Fruit fly (Drosophila melanogaster) whole organism, wandering third instar larva: ENCODE data around the gene CG3982.

Source experiments
- CG32264 ChIP-seq: fragments of 200-800 bp; sonication (Bioruptor generic); optimal IDR thresholded peaks from 2 replicates; lab custom pipeline; 2016; ENCODE audit warnings: missing biosample characterization, missing genetic modification characterization
- CG9705 ChIP-seq: fragments of 200-800 bp; sonication (Bioruptor generic); optimal IDR thresholded peaks from 2 replicates; lab custom pipeline; 2018; ENCODE audit warnings: missing biosample characterization, mild to moderate bottlenecking, missing genetic modification characterization
- CrebA ChIP-seq: fragments of 200-800 bp; sonication (Bioruptor generic); optimal IDR thresholded peaks from 2 replicates; lab custom pipeline; 2016; ENCODE audit warnings: missing biosample characterization, mild to moderate bottlenecking, missing genetic modification characterization, borderline replicate concordance
- Dfd ChIP-seq: fragments of >200 bp; optimal IDR thresholded peaks from 2 replicates; lab custom pipeline; 2017; ENCODE audit warnings: missing biosample characterization, missing genetic modification characterization
- Dif ChIP-seq: fragments of 200-275, 200-300 bp; sonication (Bioruptor generic); optimal IDR thresholded peaks from 2 replicates; lab custom pipeline; 2018; ENCODE audit warnings: missing biosample characterization, missing genetic modification characterization; ENCODE audit not compliant: partially characterized antibody
- GATAd ChIP-seq: sonication (Bioruptor generic); optimal IDR thresholded peaks from 2 replicates; lab custom pipeline; 2016; ENCODE audit warnings: missing biosample characterization, missing genetic modification characterization
- HLH106 ChIP-seq: fragments of 200-800 bp; optimal IDR thresholded peaks from 3 replicates; lab custom pipeline; 2019; ENCODE audit warnings: missing biosample characterization, mild to moderate bottlenecking, missing genetic modification characterization, moderate library complexity
- Hnf4 ChIP-seq: fragments of 200-800 bp; sonication (Bioruptor generic); optimal IDR thresholded peaks from 2 replicates; lab custom pipeline; 2016; ENCODE audit warnings: missing biosample characterization, mild to moderate bottlenecking, missing genetic modification characterization
- Hr83 ChIP-seq: fragments of 200-300 bp; sonication (Bioruptor generic); optimal IDR thresholded peaks from 2 replicates; lab custom pipeline; 2016; ENCODE audit warnings: missing biosample characterization, mild to moderate bottlenecking, missing genetic modification characterization, moderate library complexity; ENCODE audit not compliant: poor library complexity, severe bottlenecking
- Jra ChIP-seq: sonication (Bioruptor generic); optimal IDR thresholded peaks from 2 replicates; lab custom pipeline; 2016; ENCODE audit warnings: missing biosample characterization, missing genetic modification characterization
- Mio ChIP-seq: sonication (Bioruptor generic); optimal IDR thresholded peaks from 2 replicates; lab custom pipeline; 2016; ENCODE audit warnings: missing biosample characterization, missing genetic modification characterization
- Myc ChIP-seq: fragments of >200 bp; optimal IDR thresholded peaks from 2 replicates; lab custom pipeline; 2017
- N ChIP-seq: fragments of >200 bp; optimal IDR thresholded peaks from 2 replicates; lab custom pipeline; 2018; ENCODE audit warnings: missing biosample characterization, missing external identifiers, missing genetic modification characterization
- OdsH ChIP-seq: fragments of 200-800 bp; sonication (Bioruptor generic); optimal IDR thresholded peaks from 2 replicates; lab custom pipeline; 2016; ENCODE audit warnings: missing biosample characterization, mild to moderate bottlenecking, missing genetic modification characterization
- Rel ChIP-seq, 2 experiments: fragments of 200-800 bp; sonication (Bioruptor generic) in 1 of 2; optimal IDR thresholded peaks; 2 replicates in 1 of 2; 3 replicates in 1 of 2; lab custom pipeline; 2016 to 2019; ENCODE audit warnings: mild to moderate bottlenecking in 2 of 2, missing biosample characterization in 2 of 2, missing genetic modification characterization in 2 of 2, moderate library complexity in 1 of 2
- Sp1 ChIP-seq: fragments of 200-800 bp; sonication (Bioruptor generic); optimal IDR thresholded peaks from 3 replicates; lab custom pipeline; 2019; ENCODE audit warnings: missing biosample characterization, mild to moderate bottlenecking, missing genetic modification characterization, moderate library complexity
- Vsx2 ChIP-seq: fragments of 200-300, 225-300 bp; sonication (Bioruptor generic); optimal IDR thresholded peaks from 2 replicates; lab custom pipeline; 2018; ENCODE audit warnings: missing biosample characterization, missing genetic modification characterization; ENCODE audit not compliant: partially characterized antibody
- br ChIP-seq: fragments of 200-800 bp; sonication (Bioruptor generic); optimal IDR thresholded peaks from 2 replicates; lab custom pipeline; 2016; ENCODE audit warnings: missing biosample characterization, missing genetic modification characterization
- brk ChIP-seq: fragments of 200-800 bp; sonication (Bioruptor generic); optimal IDR thresholded peaks from 2 replicates; lab custom pipeline; 2016; ENCODE audit warnings: missing biosample characterization, mild to moderate bottlenecking, missing genetic modification characterization
- dl ChIP-seq, 2 experiments: fragments of 175-275, 200-275 bp in 1 of 2; fragments of 200-275 bp in 1 of 2; sonication (Bioruptor generic); optimal IDR thresholded peaks; lab custom pipeline; 2018; ENCODE audit warnings: mild to moderate bottlenecking in 2 of 2, missing biosample characterization in 2 of 2, missing genetic modification characterization in 2 of 2, moderate library complexity in 2 of 2; ENCODE audit not compliant: partially characterized antibody in 2 of 2, insufficient read depth in 1 of 2
- dmrt93B ChIP-seq: fragments of 200-800 bp; sonication (Bioruptor generic); optimal IDR thresholded peaks from 2 replicates; lab custom pipeline; 2018; ENCODE audit warnings: missing biosample characterization, mild to moderate bottlenecking, missing genetic modification characterization
- dsf ChIP-seq: sonication (Bioruptor generic); optimal IDR thresholded peaks from 2 replicates; lab custom pipeline; 2016; ENCODE audit warnings: missing biosample characterization, missing genetic modification characterization, borderline replicate concordance
- ey ChIP-seq: fragments of 200-800 bp; sonication (Bioruptor generic); optimal IDR thresholded peaks from 2 replicates; lab custom pipeline; 2016; ENCODE audit warnings: missing biosample characterization, missing genetic modification characterization
- foxo ChIP-seq, 2 experiments: fragments of 200-800 bp; sonication (Bioruptor generic); optimal IDR thresholded peaks; 2 replicates in 1 of 2; 3 replicates in 1 of 2; lab custom pipeline; 2016 to 2017; ENCODE audit warnings: missing biosample characterization in 2 of 2, missing genetic modification characterization in 2 of 2
- fru ChIP-seq: fragments of 200-800 bp; sonication (Bioruptor generic); optimal IDR thresholded peaks from 3 replicates; lab custom pipeline; 2016; ENCODE audit warnings: missing biosample characterization, mild to moderate bottlenecking, missing genetic modification characterization
- h ChIP-seq: fragments of 200-800 bp; sonication (Bioruptor generic); optimal IDR thresholded peaks from 3 replicates; lab custom pipeline; 2016; ENCODE audit warnings: missing biosample characterization, mild to moderate bottlenecking, missing genetic modification characterization
- jim ChIP-seq: fragments of 175-275, 200-325 bp; sonication (Bioruptor generic); optimal IDR thresholded peaks from 2 replicates; lab custom pipeline; 2016; ENCODE audit warnings: missing biosample characterization, mild to moderate bottlenecking, missing genetic modification characterization
- lola ChIP-seq: fragments of >200 bp; optimal IDR thresholded peaks from 2 replicates; lab custom pipeline; 2017; ENCODE audit warnings: missing biosample characterization, missing genetic modification characterization
- pan ChIP-seq: fragments of >200 bp; optimal IDR thresholded peaks from 2 replicates; lab custom pipeline; 2017
- psq ChIP-seq: fragments of 200-800 bp; sonication (Bioruptor generic); optimal IDR thresholded peaks from 3 replicates; lab custom pipeline; 2017; ENCODE audit warnings: missing biosample characterization, mild to moderate bottlenecking, missing genetic modification characterization, moderate library complexity
- rgr ChIP-seq: fragments of 200-800 bp; sonication (Bioruptor generic); optimal IDR thresholded peaks from 3 replicates; lab custom pipeline; 2016; ENCODE audit warnings: missing biosample characterization, mild to moderate bottlenecking, missing genetic modification characterization
- sage ChIP-seq: fragments of 200-800 bp; sonication (Bioruptor generic); optimal IDR thresholded peaks from 2 replicates; lab custom pipeline; 2016; ENCODE audit warnings: missing biosample characterization, mild to moderate bottlenecking, missing genetic modification characterization
- sv ChIP-seq: fragments of 200-800 bp; sonication (Bioruptor generic); optimal IDR thresholded peaks from 3 replicates; lab custom pipeline; 2016; ENCODE audit warnings: missing biosample characterization, missing genetic modification characterization
- tai ChIP-seq: sonication (Bioruptor generic); optimal IDR thresholded peaks from 2 replicates; lab custom pipeline; 2016; ENCODE audit warnings: missing biosample characterization, missing genetic modification characterization
- woc ChIP-seq: sonication (Bioruptor generic); optimal IDR thresholded peaks from 2 replicates; lab custom pipeline; 2016; ENCODE audit warnings: missing biosample characterization, mild to moderate bottlenecking, missing genetic modification characterization

CG3982 gene

DNA sequence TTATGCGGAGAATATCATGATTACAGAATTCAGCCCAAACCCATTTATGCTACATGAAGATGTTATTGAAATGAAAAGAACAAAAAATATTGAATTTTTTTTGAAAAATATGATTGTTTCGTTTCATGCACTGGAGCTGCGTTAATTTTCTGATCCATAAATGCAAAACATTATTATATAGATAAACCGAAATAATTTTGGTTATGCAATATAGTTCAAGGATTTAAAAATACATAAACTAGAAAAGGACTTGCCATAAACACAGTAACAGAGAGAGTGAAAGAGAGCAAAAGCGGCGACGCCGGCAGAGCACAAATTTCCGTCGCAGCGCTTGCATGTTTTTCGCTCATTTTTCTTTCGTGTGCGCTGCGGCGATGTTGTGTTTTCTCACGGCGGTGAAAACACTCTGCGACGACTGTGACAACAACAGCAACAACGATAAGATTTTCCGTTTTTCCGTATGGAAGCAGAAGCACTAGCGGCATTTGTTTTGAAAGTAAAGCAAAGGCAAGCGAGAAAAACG lies 45.1 kb upstream of the CG3982 start:
- TF ChIP-seq psq (GFP tag; lab: Kevin White, UChicago) (peak; percentile 61), Dif (GFP tag; lab: Kevin White, UChicago) (no peak), Rel (GFP tag; optimal IDR thresholded peaks at IDR 0.05; lab: Kevin White, UChicago) (no peak), Rel (tag; optimal IDR thresholded peaks at IDR 0.05; lab: Kevin White, UChicago) (peak; percentile 61), Sp1 (GFP tag; lab: Kevin White, UChicago) (peak; percentile 94), lola (no peak), woc (GFP tag; lab: Kevin White, UChicago) (peak; percentile 89), sv (GFP tag; lab: Kevin White, UChicago) (peak; percentile 70), ey (GFP tag; lab: Kevin White, UChicago) (peak; percentile 76), Vsx2 (GFP tag; lab: Kevin White, UChicago) (no peak), Jra (GFP tag; lab: Kevin White, UChicago) (peak; percentile 24), Dfd (no peak), Hnf4 (GFP tag; lab: Kevin White, UChicago) (peak; percentile 62), OdsH (GFP tag; lab: Kevin White, UChicago) (peak; percentile 78), tai (peak; percentile 61), dsf (GFP tag; lab: Kevin White, UChicago) (peak; percentile 26), brk (peak; percentile 84), h (GFP tag; lab: Kevin White, UChicago) (peak; percentile 89), CG32264 (GFP tag; lab: Kevin White, UChicago) (peak; percentile 50), Myc (lab: Kevin White, UChicago) (no peak), dmrt93B (peak; percentile 79), sage (GFP tag; lab: Kevin White, UChicago) (peak; percentile 82), HLH106 (tag; lab: Kevin White, UChicago) (peak; percentile 88), br (peak; percentile 83), CG9705 (GFP tag; lab: Kevin White, UChicago) (peak; percentile 81), fru (GFP tag; lab: Kevin White, UChicago) (peak; percentile 89), foxo (GFP tag; optimal IDR thresholded peaks at IDR 0.05; lab: Kevin White, UChicago) (peak; percentile 0 to 86), dl (GFP tag; optimal IDR thresholded peaks at IDR 0.05; lab: Kevin White, UChicago; ENCODE audit: insufficient read depth in 1 of 2, partially characterized antibody in 2 of 2) (no peak), rgr (GFP tag; lab: Kevin White, UChicago) (peak; percentile 73)

DNA sequence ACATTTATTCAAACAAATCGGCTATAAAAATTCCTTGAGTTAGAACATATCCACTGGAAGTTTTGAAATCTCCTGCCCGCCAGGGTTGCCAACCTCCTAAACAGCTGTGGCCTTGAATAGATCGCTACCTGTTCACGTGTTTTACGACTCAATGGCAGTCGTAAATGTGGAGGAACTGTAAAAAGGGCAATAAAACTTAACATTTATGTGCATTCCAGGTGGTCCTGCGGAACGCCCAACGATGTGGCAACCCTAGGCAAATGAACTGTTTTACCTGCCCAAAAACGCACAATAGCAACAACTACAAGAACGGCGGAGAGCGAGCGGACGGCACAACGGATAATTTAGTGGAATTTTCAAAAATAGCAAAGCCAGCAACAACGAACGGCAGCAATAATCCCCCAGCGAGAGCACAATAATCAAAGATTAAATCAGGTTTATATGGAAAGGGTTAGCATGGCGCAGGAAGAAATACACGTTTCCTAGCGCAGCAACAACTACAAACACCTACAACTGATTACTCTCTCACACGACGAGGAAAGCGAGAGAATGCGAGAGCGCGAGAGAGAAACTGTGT lies 44.6 kb upstream of the CG3982 start:
- TF ChIP-seq Dif (GFP tag; lab: Kevin White, UChicago) (peak; percentile 32), jim (GFP tag; lab: Kevin White, UChicago) (no peak), sv (GFP tag; lab: Kevin White, UChicago) (no peak)

DNA sequence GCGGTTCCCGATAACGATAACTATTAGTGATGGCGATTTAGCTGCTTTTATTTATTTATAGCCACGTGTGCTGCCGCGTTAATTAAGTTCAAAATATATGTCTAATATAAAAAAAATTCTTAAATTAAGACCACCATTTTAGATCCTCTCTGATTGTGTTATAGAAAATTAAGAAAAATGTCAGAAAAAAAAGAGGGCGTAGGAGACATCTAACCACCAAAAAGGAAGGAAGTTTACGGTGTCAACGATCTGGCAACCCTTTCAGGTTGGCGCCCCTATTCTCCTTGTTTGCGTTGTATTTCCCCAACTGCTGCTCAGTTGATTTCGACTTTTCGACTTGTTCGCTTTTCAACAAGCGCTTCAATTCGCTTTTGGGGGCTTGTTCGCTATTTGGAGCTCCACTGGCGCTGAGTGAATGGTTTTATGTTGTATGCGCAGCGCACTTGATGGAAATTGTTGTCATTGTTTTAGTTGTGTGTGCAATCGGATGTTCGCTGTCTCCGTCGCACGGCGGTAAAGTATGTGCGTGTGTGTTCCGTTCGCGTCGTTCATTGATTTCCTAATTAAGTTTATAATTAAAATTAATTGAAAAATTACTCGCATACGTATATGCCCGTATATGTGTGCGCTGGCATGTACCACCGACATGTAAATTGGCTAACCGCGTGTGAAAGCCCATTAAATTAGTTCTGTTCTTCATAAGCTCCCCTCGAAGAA lies 43.7 kb upstream of the CG3982 start, which contains the start of the genes CG3434 and CG44838:
Gene CG3434, minus strand, starts transcription at position 25 of the 717 bp plus-strand sequence.
Gene CG44838, plus strand, starts transcription at position 276 of the 717 bp plus-strand sequence.
- TF ChIP-seq fru (GFP tag; lab: Kevin White, UChicago) (peak; percentile 77), h (GFP tag; lab: Kevin White, UChicago) (peak; percentile 89), CrebA (no peak), CG9705 (GFP tag; lab: Kevin White, UChicago) (peak; percentile 61), woc (GFP tag; lab: Kevin White, UChicago) (peak; percentile 79), dl (GFP tag; optimal IDR thresholded peaks at IDR 0.05; lab: Kevin White, UChicago; ENCODE audit: insufficient read depth in 1 of 2, partially characterized antibody in 2 of 2) (no peak), lola (no peak), tai (peak; percentile 69), dsf (GFP tag; lab: Kevin White, UChicago) (peak; percentile 70), sage (GFP tag; lab: Kevin White, UChicago) (peak; percentile 78), Hnf4 (GFP tag; lab: Kevin White, UChicago) (peak; percentile 76), dmrt93B (peak; percentile 42), HLH106 (tag; lab: Kevin White, UChicago) (peak; percentile 76), N (GFP tag; lab: Kevin White, UChicago) (no peak), Rel (GFP tag; optimal IDR thresholded peaks at IDR 0.05; lab: Kevin White, UChicago) (peak; percentile 34), Rel (tag; optimal IDR thresholded peaks at IDR 0.05; lab: Kevin White, UChicago) (peak; percentile 96), ey (GFP tag; lab: Kevin White, UChicago) (peak; percentile 76), psq (GFP tag; lab: Kevin White, UChicago) (peak; percentile 85), pan (lab: Kevin White, UChicago) (no peak), Mio (GFP tag; lab: Kevin White, UChicago) (no peak), sv (GFP tag; lab: Kevin White, UChicago) (peak; percentile 84), br (peak; percentile 77), Dfd (no peak), brk (peak; percentile 57), jim (GFP tag; lab: Kevin White, UChicago) (no peak), Sp1 (GFP tag; lab: Kevin White, UChicago) (peak; percentile 73), Myc (lab: Kevin White, UChicago) (peak; percentile 92), GATAd (GFP tag; lab: Kevin White, UChicago) (no peak), OdsH (GFP tag; lab: Kevin White, UChicago) (peak; percentile 71), Hr83 (GFP tag; lab: Kevin White, UChicago) (peak; percentile 70), Jra (GFP tag; lab: Kevin White, UChicago) (peak; percentile 79), Vsx2 (GFP tag; lab: Kevin White, UChicago) (no peak), rgr (GFP tag; lab: Kevin White, UChicago) (peak; percentile 82), foxo (GFP tag; optimal IDR thresholded peaks at IDR 0.05; lab: Kevin White, UChicago) (peak in 1 of 2 experiments; percentile 82)
